Fruit fly (Drosophila melanogaster): ENCODE measurements around the gene MESR3.

dm6 chr2L:18687827-18688226, 70.8 kb downstream of the MESR3 start:
- TF ChIP-seq fru (GFP tag; optimal IDR thresholded peaks at IDR 0.05) (no peak), CrebA (GFP tag; optimal IDR thresholded peaks at IDR 0.05; ENCODE audit: borderline replicate concordance) (no peak), dsf (GFP tag; optimal IDR thresholded peaks at IDR 0.05; ENCODE audit: borderline replicate concordance) (no peak), woc (GFP tag; optimal IDR thresholded peaks at IDR 0.05) (no peak), Rel (GFP tag; optimal IDR thresholded peaks at IDR 0.05) (no peak), Rel (tag; optimal IDR thresholded peaks at IDR 0.05) (no peak), Hr83 (GFP tag; optimal IDR thresholded peaks at IDR 0.05; ENCODE audit: poor library complexity, severe bottlenecking) (no peak), Hr78 (GFP tag; optimal IDR thresholded peaks at IDR 0.05) (no peak), h (GFP tag; optimal IDR thresholded peaks at IDR 0.05) (no peak), psq (GFP tag; optimal IDR thresholded peaks at IDR 0.05) (no peak), usp (GFP tag; optimal IDR thresholded peaks at IDR 0.05) (no peak), OdsH (GFP tag; optimal IDR thresholded peaks at IDR 0.05) (no peak), Abd-B (GFP tag; optimal IDR thresholded peaks at IDR 0.05) (no peak), foxo (GFP tag; optimal IDR thresholded peaks at IDR 0.05) (no peak)

Data from whole organism, wandering third instar larva.